Fruit fly (Drosophila melanogaster) whole organism, embryonic: ENCODE measurements around the gene CG6923.
A peak's percentile ranks its signal among the peaks of the same experiment; 100 is the strongest.

Experiments used
- Aef1 ChIP-seq: fragments of 200-800 bp; sonication (Bioruptor generic); IDR thresholded peaks from 3 replicates; pipeline ENCODE4 v1.3.6; 2022; ENCODE audit warnings: missing biosample characterization, missing genetic modification characterization
- Blimp-1 ChIP-seq: fragments of 200-800 bp; sonication (Bioruptor generic); optimal IDR thresholded peaks from 3 replicates; lab custom pipeline; 2018; ENCODE audit warnings: missing biosample characterization, missing genetic modification characterization, mild to moderate bottlenecking, moderate library complexity, missing genetic modification reagents
- CG10209 ChIP-seq: fragments of 200-800 bp; sonication (Bioruptor generic); optimal IDR thresholded peaks from 3 replicates; lab custom pipeline; 2017; ENCODE audit warnings: missing biosample characterization, mild to moderate bottlenecking, missing genetic modification characterization, missing genetic modification reagents
- CG1024 ChIP-seq: fragments of 200-800 bp; sonication (Bioruptor generic); IDR thresholded peaks from 2 replicates; pipeline ENCODE4 v1.3.6; 2022; ENCODE audit warnings: missing biosample characterization, missing genetic modification characterization
- CG10462 ChIP-seq: fragments of 200-800 bp; sonication (Bioruptor generic); optimal IDR thresholded peaks from 2 replicates; lab custom pipeline; 2016; ENCODE audit warnings: missing biosample characterization, missing genetic modification characterization
- CG11398 ChIP-seq: fragments of 200-800 bp; sonication (Bioruptor generic); optimal IDR thresholded peaks from 2 replicates; lab custom pipeline; 2016; ENCODE audit warnings: missing biosample characterization, missing genetic modification characterization
- CG13287 ChIP-seq: fragments of 200-800 bp; sonication (Bioruptor generic); IDR thresholded peaks from 2 replicates; pipeline ENCODE4 v1.3.6; 2022; ENCODE audit warnings: missing biosample characterization, missing genetic modification characterization; ENCODE audit not compliant: partially characterized antibody
- CG15514 ChIP-seq: fragments of 200-800 bp; sonication (Bioruptor generic); optimal IDR thresholded peaks from 3 replicates; lab custom pipeline; 2017; ENCODE audit warnings: missing biosample characterization, missing genetic modification characterization, mild to moderate bottlenecking, moderate library complexity, missing genetic modification reagents
- CG1603 ChIP-seq: fragments of 200-800 bp; sonication (Bioruptor generic); optimal IDR thresholded peaks from 2 replicates; lab custom pipeline; 2019; ENCODE audit warnings: missing biosample characterization, mild to moderate bottlenecking, missing genetic modification characterization, moderate library complexity
- CG1647 ChIP-seq: fragments of 200-800 bp; sonication (Bioruptor generic); optimal IDR thresholded peaks from 3 replicates; lab custom pipeline; 2016; ENCODE audit warnings: missing biosample characterization, missing genetic modification characterization
- CG17612 ChIP-seq: fragments of 200-800 bp; sonication (Bioruptor generic); IDR thresholded peaks from 2 replicates; pipeline ENCODE4 v1.3.6; 2022; ENCODE audit warnings: missing biosample characterization, missing genetic modification characterization
- CG18262 ChIP-seq: fragments of 200-800 bp; optimal IDR thresholded peaks from 3 replicates; lab custom pipeline; 2019; ENCODE audit warnings: missing biosample characterization, mild to moderate bottlenecking, missing genetic modification characterization, moderate library complexity
- CG1832 ChIP-seq: fragments of 200-800 bp; sonication (Bioruptor generic); optimal IDR thresholded peaks from 2 replicates; lab custom pipeline; 2017; ENCODE audit warnings: missing biosample characterization, mild to moderate bottlenecking, missing genetic modification characterization, inconsistent platforms
- CG30020 ChIP-seq: fragments of 200-800 bp; optimal IDR thresholded peaks from 2 replicates; lab custom pipeline; 2019; ENCODE audit warnings: missing biosample characterization, mild to moderate bottlenecking, missing genetic modification characterization, moderate library complexity
- CG30431 ChIP-seq: fragments of 200-800 bp; sonication (Bioruptor generic); optimal IDR thresholded peaks from 2 replicates; lab custom pipeline; 2017; ENCODE audit warnings: missing biosample characterization, missing genetic modification characterization
- CG3065 ChIP-seq: fragments of 200-800 bp; sonication (Bioruptor generic); optimal IDR thresholded peaks from 2 replicates; lab custom pipeline; 2016; ENCODE audit warnings: missing biosample characterization, missing genetic modification characterization
- CG31365 ChIP-seq: fragments of 200-800 bp; sonication (Bioruptor generic); optimal IDR thresholded peaks from 2 replicates; lab custom pipeline; 2018; ENCODE audit warnings: missing biosample characterization, mild to moderate bottlenecking, missing genetic modification characterization
- CG3163 ChIP-seq: fragments of 200-800 bp; sonication (Bioruptor generic); optimal IDR thresholded peaks from 3 replicates; lab custom pipeline; 2016; ENCODE audit warnings: missing biosample characterization, missing genetic modification characterization
- CG33213 ChIP-seq: fragments of 200-800 bp; sonication (Bioruptor generic); optimal IDR thresholded peaks from 3 replicates; lab custom pipeline; 2016; ENCODE audit warnings: missing biosample characterization, missing genetic modification characterization
- CG6175 ChIP-seq: fragments of 200-800 bp; sonication (Bioruptor generic); IDR thresholded peaks from 3 replicates; pipeline ENCODE4 v1.3.6; 2022; ENCODE audit warnings: missing biosample characterization, missing genetic modification characterization
- CG7271 ChIP-seq: fragments of 200-800 bp; sonication (Bioruptor generic); optimal IDR thresholded peaks from 2 replicates; lab custom pipeline; 2018; ENCODE audit warnings: missing biosample characterization, mild to moderate bottlenecking, missing genetic modification characterization, moderate library complexity
- CG7556 ChIP-seq: fragments of 200-800 bp; sonication (Bioruptor generic); optimal IDR thresholded peaks from 2 replicates; lab custom pipeline; 2017; ENCODE audit warnings: missing biosample characterization, mild to moderate bottlenecking, missing genetic modification characterization
- CG8290 ChIP-seq, 3 experiments: fragments of 200-800 bp; sonication (Bioruptor generic); optimal IDR thresholded peaks; 2 replicates each; lab custom pipeline; 2016 to 2019; ENCODE audit warnings: missing biosample characterization in 3 of 3, missing genetic modification characterization in 3 of 3, mild to moderate bottlenecking in 2 of 3, moderate library complexity in 1 of 3
- D ChIP-seq, 2 experiments: fragments of 200-800 bp in 1 of 2; fragments of >200 bp in 1 of 2; sonication (Bioruptor generic) in 1 of 2; optimal IDR thresholded peaks; 2 replicates in 1 of 2; 3 replicates in 1 of 2; lab custom pipeline; 2017; ENCODE audit warnings: mild to moderate bottlenecking in 1 of 2, missing biosample characterization in 1 of 2, missing genetic modification characterization in 1 of 2, missing genetic modification reagents in 1 of 2
- Dad ChIP-seq: fragments of 200-800 bp; sonication (Bioruptor generic); optimal IDR thresholded peaks from 3 replicates; lab custom pipeline; 2016; ENCODE audit warnings: missing biosample characterization, missing genetic modification characterization
- Dp ChIP-seq: fragments of 200-800 bp; sonication (Bioruptor generic); optimal IDR thresholded peaks from 2 replicates; lab custom pipeline; 2018; ENCODE audit warnings: missing biosample characterization, mild to moderate bottlenecking, missing genetic modification characterization, moderate library complexity
- Dref ChIP-seq: fragments of 200-800 bp; sonication (Bioruptor generic); IDR thresholded peaks from 2 replicates; pipeline ENCODE4 v1.3.6; 2022; ENCODE audit warnings: missing biosample characterization, missing genetic modification characterization
- HLHmδ ChIP-seq: fragments of 200-800 bp; sonication (Bioruptor generic); optimal IDR thresholded peaks from 2 replicates; lab custom pipeline; 2018; ENCODE audit warnings: missing biosample characterization, mild to moderate bottlenecking, missing genetic modification characterization, moderate library complexity
- Hmr ChIP-seq: fragments of 200-800 bp; sonication (Bioruptor generic); optimal IDR thresholded peaks from 3 replicates; lab custom pipeline; 2017; ENCODE audit warnings: mild to moderate bottlenecking, missing biosample characterization, missing genetic modification reagents, missing genetic modification characterization
- Hmx ChIP-seq: fragments of 200-800 bp; sonication (Bioruptor generic); optimal IDR thresholded peaks from 2 replicates; lab custom pipeline; 2016; ENCODE audit warnings: missing biosample characterization, missing genetic modification characterization
- Lpt ChIP-seq: fragments of >200 bp; optimal IDR thresholded peaks from 2 replicates; lab custom pipeline; 2018; ENCODE audit warnings: missing biosample characterization, missing genetic modification characterization
- Mes4 ChIP-seq: fragments of 200-800 bp; sonication (Bioruptor generic); optimal IDR thresholded peaks from 2 replicates; lab custom pipeline; 2016; ENCODE audit warnings: missing biosample characterization, missing genetic modification characterization
- NK7.1 ChIP-seq: fragments of 200-800 bp; sonication (Bioruptor generic); optimal IDR thresholded peaks from 3 replicates; lab custom pipeline; 2016; ENCODE audit warnings: missing biosample characterization, missing genetic modification characterization
- Side ChIP-seq: fragments of 200-800 bp; sonication (Bioruptor generic); optimal IDR thresholded peaks from 2 replicates; lab custom pipeline; 2016; ENCODE audit warnings: missing biosample characterization, missing genetic modification characterization
- Trl ChIP-seq, 3 experiments: fragments of >200 bp in 2 of 3; fragments of 200-800 bp in 1 of 3; sonication (Bioruptor generic) in 1 of 3; optimal IDR thresholded peaks; 2 replicates in 1 of 3; 3 replicates in 2 of 3; lab custom pipeline; 2016 to 2017; ENCODE audit warnings: missing biosample characterization in 1 of 3, missing genetic modification characterization in 1 of 3
- bowl ChIP-seq: fragments of 200-800 bp; sonication (Bioruptor generic); IDR thresholded peaks from 2 replicates; pipeline ENCODE4 v1.3.6; 2022; ENCODE audit warnings: missing biosample characterization, missing genetic modification characterization
- btn ChIP-seq: fragments of 200-800 bp; sonication (Bioruptor generic); optimal IDR thresholded peaks from 2 replicates; lab custom pipeline; 2016; ENCODE audit warnings: missing biosample characterization, missing genetic modification characterization
- chif ChIP-seq, 2 experiments: fragments of 200-800 bp; sonication (Bioruptor generic); optimal IDR thresholded peaks; 3 replicates each; lab custom pipeline; 2016; ENCODE audit warnings: missing biosample characterization in 2 of 2, missing genetic modification characterization in 2 of 2
- emc ChIP-seq: fragments of 200-800 bp; sonication (Bioruptor generic); optimal IDR thresholded peaks from 2 replicates; lab custom pipeline; 2016; ENCODE audit warnings: missing biosample characterization, missing genetic modification characterization
- gce ChIP-seq: fragments of 200-800 bp; sonication (Bioruptor generic); IDR thresholded peaks from 3 replicates; pipeline ENCODE4 v1.3.6; 2022; ENCODE audit warnings: missing biosample characterization, missing genetic modification characterization
- insv ChIP-seq, 2 experiments: fragments of 200-800 bp; sonication (Bioruptor generic); optimal IDR thresholded peaks; 3 replicates each; lab custom pipeline; 2016 to 2018; ENCODE audit warnings: missing biosample characterization in 2 of 2, missing genetic modification characterization in 2 of 2
- jing ChIP-seq: fragments of 200-800 bp; sonication (Bioruptor generic); optimal IDR thresholded peaks from 2 replicates; lab custom pipeline; 2018; ENCODE audit warnings: missing biosample characterization, mild to moderate bottlenecking, missing genetic modification characterization
- kay ChIP-seq: fragments of 200-800 bp; sonication (Bioruptor generic); optimal IDR thresholded peaks from 2 replicates; lab custom pipeline; 2016; ENCODE audit warnings: missing biosample characterization, missing genetic modification characterization
- nerfin-2 ChIP-seq: fragments of 200-800 bp; sonication (Bioruptor generic); IDR thresholded peaks from 2 replicates; pipeline ENCODE4 v1.3.6; 2022; ENCODE audit warnings: missing biosample characterization, missing genetic modification characterization; ENCODE audit not compliant: partially characterized antibody
- onecut ChIP-seq: fragments of 200-800 bp; sonication (Bioruptor generic); IDR thresholded peaks from 2 replicates; pipeline ENCODE4 v1.3.6; 2022; ENCODE audit warnings: missing biosample characterization, missing genetic modification characterization
- ranshi ChIP-seq: fragments of 200-800 bp; sonication (Bioruptor generic); IDR thresholded peaks from 2 replicates; pipeline ENCODE4 v1.3.6; 2022; ENCODE audit warnings: missing biosample characterization, missing genetic modification characterization
- run ChIP-seq: fragments of 200-800 bp; sonication (Bioruptor generic); optimal IDR thresholded peaks from 3 replicates; lab custom pipeline; 2018; ENCODE audit warnings: missing biosample characterization, mild to moderate bottlenecking, missing genetic modification characterization
- sim ChIP-seq: fragments of 200-800 bp; sonication (Bioruptor generic); IDR thresholded peaks from 2 replicates; pipeline ENCODE4 v1.3.6; 2022; ENCODE audit warnings: missing biosample characterization, missing genetic modification characterization
- yki ChIP-seq: fragments of >200 bp; optimal IDR thresholded peaks from 3 replicates; lab custom pipeline; 2018
- zf30C ChIP-seq: fragments of 200-800 bp; sonication (Bioruptor generic); optimal IDR thresholded peaks from 3 replicates; lab custom pipeline; 2018; ENCODE audit warnings: missing biosample characterization, mild to moderate bottlenecking, missing genetic modification characterization
- zfh2 ChIP-seq: fragments of 200-800 bp; sonication (Bioruptor generic); optimal IDR thresholded peaks from 2 replicates; lab custom pipeline; 2016; ENCODE audit warnings: missing biosample characterization, missing genetic modification characterization

Gene CG6923

DNA sequence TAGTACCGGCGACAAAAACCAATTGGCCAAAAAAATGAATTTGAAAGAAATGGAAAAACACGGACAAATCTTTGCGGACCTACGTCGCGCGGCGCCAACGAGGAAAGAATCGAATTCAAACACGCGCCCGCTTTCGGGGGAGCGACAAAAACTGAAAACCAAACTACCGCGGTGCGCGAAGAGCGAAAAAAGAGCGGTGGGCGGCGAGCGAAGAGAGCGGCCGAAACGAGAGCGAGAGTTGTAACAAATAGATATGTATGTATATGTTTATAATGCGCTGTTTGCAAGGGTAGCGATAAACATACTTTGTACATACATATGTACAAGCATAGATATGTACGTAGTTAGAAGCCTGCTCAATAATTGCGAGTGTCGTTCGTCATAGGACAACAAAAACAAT is 10.1 kb upstream of the CG6923 start:
- TF ChIP-seq Blimp-1 (GFP tag; lab: Kevin White, UChicago) (peak; percentile 44), CG1603 (tag; lab: Kevin White, UChicago) (no peak), kay (GFP tag; lab: Kevin White, UChicago) (no peak), Hmx (GFP tag; lab: Kevin White, UChicago) (no peak), zfh2 (no peak), emc (GFP tag; lab: Kevin White, UChicago) (no peak), CG17612 (GFP tag; lab: Robert Waterston, UW) (no peak), CG15514 (GFP tag; lab: Kevin White, UChicago) (no peak), sim (GFP tag; lab: Robert Waterston, UW) (no peak), Mes4 (no peak), CG7556 (no peak), CG30020 (tag; lab: Kevin White, UChicago) (no peak), Trl (optimal IDR thresholded peaks at IDR 0.05; lab: Kevin White, UChicago) (peak; percentile 92 to 95), Trl (GFP tag; optimal IDR thresholded peaks at IDR 0.05; lab: Kevin White, UChicago) (no peak), nerfin-2 (no peak), CG10462 (no peak), CG10209 (no peak), CG33213 (no peak), zf30C (GFP tag; lab: Kevin White, UChicago) (peak; percentile 15), CG1647 (GFP tag; lab: Kevin White, UChicago) (no peak), CG1024 (GFP tag; lab: Robert Waterston, UW) (no peak), CG8290 (GFP tag; optimal IDR thresholded peaks at IDR 0.05; lab: Kevin White, UChicago) (no peak), CG8290 (tag; optimal IDR thresholded peaks at IDR 0.05; lab: Kevin White, UChicago) (peak in 1 of 2 experiments; percentile 25), CG6175 (GFP tag; lab: Robert Waterston, UW) (no peak), chif (GFP tag; optimal IDR thresholded peaks at IDR 0.05; lab: Kevin White, UChicago) (no peak), Dad (no peak), CG1832 (GFP tag; lab: Kevin White, UChicago) (no peak), Side (GFP tag; lab: Kevin White, UChicago) (no peak), ranshi (GFP tag; lab: Robert Waterston, UW) (no peak), CG11398 (GFP tag; lab: Kevin White, UChicago) (no peak), btn (no peak), CG31365 (tag; lab: Kevin White, UChicago) (no peak), Lpt (no peak), CG13287 (GFP tag; lab: Robert Waterston, UW) (no peak), CG3163 (peak; percentile 90), CG30431 (no peak), CG18262 (no peak), gce (no peak), Dp (GFP tag; lab: Kevin White, UChicago) (peak; percentile 32), jing (GFP tag; lab: Kevin White, UChicago) (no peak), HLHmδ (GFP tag; lab: Kevin White, UChicago) (peak; percentile 14), NK7.1 (no peak), run (tag; lab: Kevin White, UChicago) (no peak), yki (lab: Kevin White, UChicago) (peak; percentile 82), insv (GFP tag; optimal IDR thresholded peaks at IDR 0.05; lab: Kevin White, UChicago) (no peak), Dref (no peak), Hmr (no peak), CG3065 (no peak), D (optimal IDR thresholded peaks at IDR 0.05; lab: Kevin White, UChicago) (no peak), D (GFP tag; optimal IDR thresholded peaks at IDR 0.05; lab: Kevin White, UChicago) (no peak), onecut (GFP tag; lab: Robert Waterston, UW) (no peak; the same call in 1 of the 2 replicates), CG7271 (tag; lab: Kevin White, UChicago) (no peak), Aef1 (no peak), bowl (GFP tag; lab: Robert Waterston, UW) (no peak)
